Worm (Caenorhabditis elegans): Measurements from ENCODE around the gene B0365.9.

DNA sequence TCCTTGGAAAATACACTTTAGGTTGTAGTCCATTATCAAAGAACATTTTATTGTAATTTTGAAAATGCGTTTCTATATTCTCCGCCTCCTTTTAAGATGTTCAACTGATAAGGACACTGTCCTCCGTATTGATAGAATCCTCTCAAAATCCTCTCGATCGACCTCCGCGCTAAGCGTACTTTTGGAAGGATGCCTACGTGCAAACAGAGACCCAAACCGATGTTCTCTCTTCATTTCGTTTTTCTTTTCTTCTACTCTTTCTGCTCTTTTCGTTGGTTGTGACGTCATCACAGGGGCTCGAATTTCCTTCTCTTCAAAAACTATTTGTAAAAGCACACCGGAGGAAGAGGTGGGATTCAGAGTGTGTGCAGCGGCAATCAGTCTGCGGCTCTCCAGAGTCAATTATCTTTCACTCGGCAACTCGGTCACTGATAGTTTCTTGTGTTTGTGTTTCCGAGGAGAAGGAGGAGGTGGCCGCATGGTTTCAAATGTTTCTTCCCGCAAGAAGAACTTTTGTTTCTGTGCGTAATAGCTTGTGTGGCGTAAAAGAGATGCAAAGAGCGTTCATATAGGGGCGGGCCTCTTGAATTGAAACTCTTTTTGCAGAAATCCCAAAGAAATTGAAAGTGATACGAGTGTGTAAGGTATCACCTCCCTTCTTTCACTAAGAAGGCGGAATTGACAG, 50.8 kb downstream of the B0365.9 start, which contains the start of gene C34B4.2:
- no peak for TF ChIP-seq pha-4 (tag; optimal IDR thresholded peaks at IDR 0.05)
- TF ChIP-seq ceh-9 (tag; optimal IDR thresholded peaks at IDR 0.05), result no peak
- no peak for TF ChIP-seq nfya-1 (tag; optimal IDR thresholded peaks at IDR 0.05)
- no peak for TF ChIP-seq npax-4 (tag; optimal IDR thresholded peaks at IDR 0.05)
- no peak for TF ChIP-seq zip-5 (tag; optimal IDR thresholded peaks at IDR 0.05)
- no peak for TF ChIP-seq pag-3 (tag; optimal IDR thresholded peaks at IDR 0.05; ENCODE audit: borderline replicate concordance)
- peak; percentile 11 for TF ChIP-seq elt-2 (tag; optimal IDR thresholded peaks at IDR 0.05)
- TF ChIP-seq pqm-1 (tag; optimal IDR thresholded peaks at IDR 0.05), result no peak
- TF ChIP-seq ama-1 (optimal IDR thresholded peaks at IDR 0.05), result no peak
